Worm (Caenorhabditis elegans) whole organism, L4 larva: ENCODE measurements around the gene F11C1.7.

Source experiments
- aly-2 ChIP-seq: sonication (generic microtip); optimal IDR thresholded peaks from 2 replicates; lab custom pipeline; 2018; ENCODE audit warnings: missing biosample characterization, missing genetic modification characterization
- ama-1 ChIP-seq: fragments of 150-350 bp; optimal IDR thresholded peaks from 2 replicates; lab custom pipeline; 2014; ENCODE audit warnings: inconsistent platforms, mixed read lengths
- ceh-28 ChIP-seq: fragments of 150-350 bp; optimal IDR thresholded peaks from 2 replicates; lab custom pipeline; 2014; ENCODE audit warnings: missing biosample characterization, missing genetic modification reagents, missing genetic modification characterization
- hlh-30 ChIP-seq: sonication (generic microtip); optimal IDR thresholded peaks from 2 replicates; lab custom pipeline; 2017; ENCODE audit warnings: antibody characterized with exemption, mild to moderate bottlenecking, missing genetic modification characterization, missing compliant biosample characterization; ENCODE audit not compliant: insufficient read depth
- madf-5 ChIP-seq, 2 experiments: fragments of 200-800 bp; sonication (Bioruptor generic); IDR thresholded peaks; 2 replicates each; pipeline ENCODE4 v1.3.6; 2022; ENCODE audit warnings: missing compliant biosample characterization in 2 of 2, missing genetic modification characterization in 2 of 2
- nhr-77 ChIP-seq: fragments of 150-350 bp; optimal IDR thresholded peaks from 2 replicates; lab custom pipeline; 2014; ENCODE audit warnings: missing biosample characterization, missing genetic modification characterization
- saeg-2 ChIP-seq: fragments of 200-800 bp; sonication (Bioruptor generic); IDR thresholded peaks from 2 replicates; pipeline ENCODE4 v1.3.6; 2022; ENCODE audit warnings: missing genetic modification reagents, missing genetic modification characterization, missing compliant biosample characterization
- unc-130 ChIP-seq: sonication (generic microtip); optimal IDR thresholded peaks from 2 replicates; lab custom pipeline; 2016; ENCODE audit warnings: missing genetic modification reagents, missing genetic modification characterization, missing compliant biosample characterization
- unc-39 ChIP-seq: sonication (generic microtip); optimal IDR thresholded peaks from 2 replicates; lab custom pipeline; 2017; ENCODE audit warnings: missing biosample characterization, missing genetic modification characterization

DNA sequence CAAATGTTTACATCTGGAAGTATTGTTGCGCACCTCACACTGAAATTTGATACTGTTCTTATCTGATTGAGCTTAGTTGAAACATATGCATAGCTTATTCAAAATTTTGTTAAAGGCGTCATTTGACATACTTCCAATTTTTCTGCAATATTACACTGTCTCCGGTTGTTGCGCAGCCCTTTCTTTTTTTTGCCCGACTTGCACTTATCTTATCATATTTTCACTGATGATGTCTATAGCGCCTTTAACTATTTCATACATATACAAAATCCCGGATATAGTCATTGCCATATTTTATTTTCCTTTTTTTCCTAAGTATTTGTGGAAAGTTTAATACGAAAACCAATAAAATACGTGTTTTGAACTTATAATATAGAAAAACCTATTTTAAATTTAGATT, 17.6 kb downstream of the F11C1.7 start:
- no peak for TF ChIP-seq madf-5 (GFP tag; IDR thresholded peaks at IDR 0.05; lab: Robert Waterston, UW)
- TF ChIP-seq unc-130: no peak
- TF ChIP-seq unc-39 (tag; lab: Kevin White, UChicago): no peak
- no peak for TF ChIP-seq saeg-2 (GFP tag; lab: Robert Waterston, UW)
- TF ChIP-seq nhr-77 (tag; lab: Kevin White, UChicago): no peak
- TF ChIP-seq ceh-28: no peak
- no peak for TF ChIP-seq hlh-30 (tag; lab: Kevin White, UChicago)
- TF ChIP-seq ama-1: no peak
- no peak for TF ChIP-seq aly-2 (tag; lab: Kevin White, UChicago)
